Worm (Caenorhabditis elegans) whole organism, L2 larva: ENCODE data around the gene srx-46.

Source experiments
- C34F6.9 ChIP-seq: fragments of 150-350 bp; optimal IDR thresholded peaks from 2 replicates; lab custom pipeline; 2014; ENCODE audit warnings: missing biosample characterization, missing genetic modification characterization
- F13H6.1 ChIP-seq: sonication (generic microtip); optimal IDR thresholded peaks from 2 replicates; lab custom pipeline; 2016; ENCODE audit warnings: missing genetic modification characterization, missing compliant biosample characterization
- R02D3.7 ChIP-seq: fragments of 150-350 bp; optimal IDR thresholded peaks from 2 replicates; lab custom pipeline; 2014; ENCODE audit warnings: missing biosample characterization, missing genetic modification characterization
- ZK546.5 ChIP-seq: sonication (generic microtip); optimal IDR thresholded peaks from 2 replicates; lab custom pipeline; 2017; ENCODE audit warnings: missing biosample characterization, missing genetic modification characterization
- alr-1 ChIP-seq: fragments of 150-350 bp; optimal IDR thresholded peaks from 2 replicates; lab custom pipeline; 2014; ENCODE audit warnings: missing biosample characterization, missing genetic modification characterization
- aly-2 ChIP-seq: fragments of 150-350 bp; optimal IDR thresholded peaks from 2 replicates; lab custom pipeline; 2014; ENCODE audit warnings: missing biosample characterization, missing genetic modification characterization
- ama-1 ChIP-seq: fragments of 150-350 bp; optimal IDR thresholded peaks from 2 replicates; lab custom pipeline; 2018; ENCODE audit warnings: inconsistent platforms
- blmp-1 ChIP-seq: sonication (generic microtip); optimal IDR thresholded peaks from 2 replicates; lab custom pipeline; 2017; ENCODE audit warnings: missing genetic modification characterization, mild to moderate bottlenecking, missing compliant biosample characterization, antibody characterized with exemption, moderate library complexity; ENCODE audit not compliant: insufficient read depth
- ceh-16 ChIP-seq: fragments of 150-350 bp; optimal IDR thresholded peaks from 2 replicates; lab custom pipeline; 2014; ENCODE audit warnings: missing biosample characterization, missing genetic modification characterization
- crh-2 ChIP-seq: sonication (generic microtip); optimal IDR thresholded peaks from 2 replicates; lab custom pipeline; 2017; ENCODE audit warnings: missing biosample characterization, missing genetic modification characterization
- dmd-4 ChIP-seq: sonication (generic microtip); optimal IDR thresholded peaks from 2 replicates; lab custom pipeline; 2017; ENCODE audit warnings: missing biosample characterization, missing genetic modification characterization
- egl-27 ChIP-seq: sonication (generic microtip); optimal IDR thresholded peaks from 3 replicates; lab custom pipeline; 2017; ENCODE audit warnings: missing biosample characterization, missing genetic modification reagents, missing genetic modification characterization
- elt-1 ChIP-seq: fragments of 150-350 bp; optimal IDR thresholded peaks from 2 replicates; lab custom pipeline; 2014; ENCODE audit warnings: missing biosample characterization, missing genetic modification characterization
- elt-3 ChIP-seq: sonication (generic microtip); optimal IDR thresholded peaks from 2 replicates; lab custom pipeline; 2017; ENCODE audit warnings: missing biosample characterization, missing genetic modification characterization
- fos-1 ChIP-seq: fragments of 150-350 bp; optimal IDR thresholded peaks from 2 replicates; lab custom pipeline; 2014; ENCODE audit warnings: missing biosample characterization, missing genetic modification characterization
- gmeb-1 ChIP-seq: fragments of 150-350 bp; optimal IDR thresholded peaks from 2 replicates; lab custom pipeline; 2014; ENCODE audit warnings: missing biosample characterization, missing genetic modification characterization
- lin-11 ChIP-seq: fragments of 150-350 bp; sonication (generic microtip); optimal IDR thresholded peaks from 2 replicates; lab custom pipeline; 2014; ENCODE audit warnings: missing biosample characterization, missing genetic modification characterization, inconsistent platforms, mixed read lengths
- lin-39 ChIP-seq: fragments of 150-350 bp; optimal IDR thresholded peaks from 2 replicates; lab custom pipeline; 2014; ENCODE audit warnings: missing biosample characterization, missing genetic modification reagents, missing genetic modification characterization
- lsy-2 ChIP-seq, 2 experiments: fragments of 150-350 bp in 1 of 2; sonication (generic microtip) in 1 of 2; optimal IDR thresholded peaks; 2 replicates each; lab custom pipeline; 2014 to 2017; ENCODE audit warnings: missing biosample characterization in 2 of 2, missing genetic modification characterization in 2 of 2
- mab-5 ChIP-seq: fragments of 150-350 bp; optimal IDR thresholded peaks from 2 replicates; lab custom pipeline; 2014; ENCODE audit warnings: missing biosample characterization, missing genetic modification characterization
- nhr-10 ChIP-seq: sonication (generic microtip); optimal IDR thresholded peaks from 2 replicates; lab custom pipeline; 2017; ENCODE audit warnings: missing biosample characterization, missing genetic modification characterization
- nhr-12 ChIP-seq: fragments of 150-350 bp; optimal IDR thresholded peaks from 2 replicates; lab custom pipeline; 2014; ENCODE audit warnings: missing biosample characterization, missing genetic modification characterization
- nhr-129 ChIP-seq: fragments of 150-350 bp; optimal IDR thresholded peaks from 2 replicates; lab custom pipeline; 2014; ENCODE audit warnings: missing biosample characterization, missing genetic modification characterization
- nhr-21 ChIP-seq: fragments of 150-350 bp; optimal IDR thresholded peaks from 2 replicates; lab custom pipeline; 2014; ENCODE audit warnings: missing biosample characterization, missing genetic modification characterization
- nhr-25 ChIP-seq: fragments of 150-350 bp; sonication (generic microtip); optimal IDR thresholded peaks from 3 replicates; lab custom pipeline; 2014; ENCODE audit warnings: missing biosample characterization, missing genetic modification characterization
- nhr-6 ChIP-seq: fragments of 150-350 bp; optimal IDR thresholded peaks from 2 replicates; lab custom pipeline; 2014; ENCODE audit warnings: missing biosample characterization, missing genetic modification characterization
- nhr-77 ChIP-seq: fragments of 150-350 bp; optimal IDR thresholded peaks from 2 replicates; lab custom pipeline; 2014; ENCODE audit warnings: missing biosample characterization, missing genetic modification characterization
- sem-4 ChIP-seq: fragments of 150-350 bp; optimal IDR thresholded peaks from 2 replicates; lab custom pipeline; 2014; ENCODE audit warnings: missing biosample characterization, missing genetic modification reagents, missing genetic modification characterization
- skn-1 ChIP-seq: sonication (generic microtip); optimal IDR thresholded peaks from 2 replicates; lab custom pipeline; 2017; ENCODE audit warnings: missing biosample characterization, missing genetic modification characterization
- sma-3 ChIP-seq: sonication (generic microtip); optimal IDR thresholded peaks from 2 replicates; lab custom pipeline; 2016; ENCODE audit warnings: missing genetic modification reagents, missing genetic modification characterization, missing compliant biosample characterization
- sma-9 ChIP-seq, 2 experiments: fragments of 150-350 bp in 1 of 2; sonication (generic microtip) in 1 of 2; optimal IDR thresholded peaks; 2 replicates each; lab custom pipeline; 2014 to 2016; ENCODE audit warnings: missing genetic modification characterization in 2 of 2, mild to moderate bottlenecking in 1 of 2, missing biosample characterization in 1 of 2, missing compliant biosample characterization in 1 of 2, missing genetic modification reagents in 1 of 2, moderate library complexity in 1 of 2
- snpc-4 ChIP-seq: fragments of 150-350 bp; optimal IDR thresholded peaks from 2 replicates; lab custom pipeline; 2014; ENCODE audit warnings: missing biosample characterization, missing genetic modification characterization
- unc-39 ChIP-seq: fragments of 150-350 bp; optimal IDR thresholded peaks from 2 replicates; lab custom pipeline; 2014; ENCODE audit warnings: missing biosample characterization, missing genetic modification characterization
- unc-55 ChIP-seq: fragments of 150-350 bp; sonication (generic microtip); optimal IDR thresholded peaks from 3 replicates; lab custom pipeline; 2014; ENCODE audit warnings: missing biosample characterization, missing genetic modification reagents, missing genetic modification characterization
- unc-62 ChIP-seq: fragments of 150-350 bp; optimal IDR thresholded peaks from 2 replicates; lab custom pipeline; 2014; ENCODE audit warnings: missing biosample characterization, missing genetic modification reagents, missing genetic modification characterization
- zag-1 ChIP-seq: fragments of 150-350 bp; optimal IDR thresholded peaks from 2 replicates; lab custom pipeline; 2014; ENCODE audit warnings: missing biosample characterization, missing genetic modification characterization
- ztf-11 ChIP-seq: sonication (generic microtip); optimal IDR thresholded peaks from 2 replicates; lab custom pipeline; 2017; ENCODE audit warnings: missing biosample characterization, missing genetic modification characterization
- ztf-4 ChIP-seq: fragments of 150-350 bp; optimal IDR thresholded peaks from 2 replicates; lab custom pipeline; 2014; ENCODE audit warnings: missing biosample characterization, missing genetic modification characterization

Gene srx-46

DNA sequence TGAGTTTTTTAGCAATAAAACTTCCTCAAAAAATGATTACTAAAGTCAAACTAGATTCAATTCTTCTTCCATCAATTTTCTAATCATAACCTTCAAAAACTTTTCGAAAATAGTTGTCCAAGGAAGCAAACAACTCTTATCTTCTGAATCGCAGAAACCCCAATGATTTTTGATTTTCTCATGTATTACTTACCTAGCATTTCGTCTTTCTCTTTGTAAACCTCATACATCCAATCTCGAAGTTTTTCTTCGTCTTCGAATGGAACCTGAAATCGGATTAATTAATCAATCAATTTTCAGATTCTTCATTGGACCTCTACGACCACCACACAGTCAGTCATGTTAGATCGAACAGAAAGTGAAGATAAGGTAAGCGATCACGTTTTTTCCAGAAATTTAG is 24.4 kb upstream of the srx-46 start, which contains the start of gene K07B1.4:
TSS of gene K07B1.4 (plus strand) at position 301 of the 400 bp plus-strand sequence.
- TF ChIP-seq ama-1 (lab: Kevin White, UChicago) (no peak), nhr-6 (tag; lab: Kevin White, UChicago) (no peak), C34F6.9 (tag; lab: Kevin White, UChicago) (no peak)

ce11 chrV:9329245-9329979 is 23.6 kb upstream of the srx-46 start:
- TF ChIP-seq skn-1 (tag; lab: Kevin White, UChicago) (no peak), nhr-10 (tag; lab: Kevin White, UChicago) (no peak)

DNA sequence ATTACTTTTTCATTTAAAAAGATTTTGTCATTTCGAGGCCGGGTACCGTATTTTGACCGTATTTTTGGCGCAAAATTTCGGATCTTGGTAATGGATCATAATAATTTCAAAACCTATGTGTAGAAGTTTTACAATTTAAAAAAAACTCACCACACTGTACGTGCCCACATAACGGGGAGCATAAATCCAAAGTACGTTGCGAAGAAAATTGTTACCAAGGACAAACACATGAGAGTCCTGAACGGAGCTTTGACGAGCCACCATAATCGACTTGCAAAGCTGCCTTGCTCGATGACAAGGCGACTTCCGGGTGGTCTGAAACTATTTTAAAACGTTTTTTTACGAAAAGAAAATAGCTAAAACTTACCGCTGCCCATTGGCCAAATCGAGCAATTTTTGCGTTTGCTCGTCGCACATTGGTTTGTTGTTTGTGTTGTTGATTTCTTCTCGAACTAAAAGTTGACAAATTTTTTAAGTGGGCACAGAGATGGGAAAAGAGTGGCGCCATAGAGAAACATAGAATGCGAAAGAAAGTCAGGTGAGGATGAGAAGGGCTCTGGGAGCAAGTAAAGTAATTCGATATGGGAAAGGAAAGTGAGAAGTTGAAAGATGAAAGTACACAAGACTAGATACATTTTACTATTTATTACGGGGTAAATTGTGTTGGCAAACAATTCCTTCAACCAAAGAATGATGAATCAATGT is 20.3 kb upstream of the srx-46 start:
- TF ChIP-seq ztf-11 (tag; lab: Kevin White, UChicago) (no peak), ZK546.5 (no peak), ztf-4 (no peak), sma-3 (no peak), ama-1 (lab: Kevin White, UChicago) (no peak), F13H6.1 (tag; lab: Kevin White, UChicago) (peak; percentile 48), nhr-129 (tag; lab: Kevin White, UChicago) (peak; percentile 7), lin-39 (tag; lab: Kevin White, UChicago) (no peak), blmp-1 (tag; lab: Kevin White, UChicago) (no peak), nhr-25 (no peak)

- TF ChIP-seq fos-1 (no peak), unc-55 (GFP tag; lab: Kevin White, UChicago) (peak; percentile 8), elt-3 (tag; lab: Kevin White, UChicago) (no peak), alr-1 (tag; lab: Kevin White, UChicago) (no peak), lsy-2 (tag; optimal IDR thresholded peaks at IDR 0.05; lab: Kevin White, UChicago) (no peak), dmd-4 (no peak), nhr-21 (tag; lab: Kevin White, UChicago) (no peak), ama-1 (lab: Kevin White, UChicago) (no peak), mab-5 (tag; lab: Kevin White, UChicago) (no peak), snpc-4 (tag; lab: Kevin White, UChicago) (no peak), nhr-25 (peak; percentile 59), lin-11 (tag; lab: Kevin White, UChicago) (no peak), crh-2 (tag; lab: Kevin White, UChicago) (no peak), zag-1 (no peak), elt-1 (tag; lab: Kevin White, UChicago) (no peak), aly-2 (tag; lab: Kevin White, UChicago) (no peak), sem-4 (tag; lab: Kevin White, UChicago) (no peak), egl-27 (tag; lab: Kevin White, UChicago) (no peak), ceh-16 (tag; lab: Kevin White, UChicago) (no peak), ztf-11 (tag; lab: Kevin White, UChicago) (no peak), unc-39 (tag; lab: Kevin White, UChicago) (no peak), nhr-77 (tag; lab: Kevin White, UChicago) (no peak), nhr-6 (tag; lab: Kevin White, UChicago) (no peak), gmeb-1 (tag; lab: Kevin White, UChicago) (peak; percentile 31), R02D3.7 (no peak), nhr-12 (tag; lab: Kevin White, UChicago) (no peak), lin-39 (tag; lab: Kevin White, UChicago) (no peak), unc-62 (GFP tag; lab: Kevin White, UChicago) (no peak), ZK546.5 (no peak), sma-9 (GFP tag; optimal IDR thresholded peaks at IDR 0.05; lab: Kevin White, UChicago) (peak; percentile 18), sma-9 (tag; optimal IDR thresholded peaks at IDR 0.05; lab: Kevin White, UChicago) (no peak)
These were observed 19.6 kb upstream of the srx-46 start, which contains the start of gene acl-14 for ce11 chrV:9333316-9334048. Gene acl-14 (minus strand): TSS chrV:9333631.
